Worm (Caenorhabditis elegans): Measurements from ENCODE around the gene F14D7.2.

ce11 chrV:14246761-14247160 is 46.8 kb downstream of the F14D7.2 start, which contains the start of gene K02E11.3:
- TF ChIP-seq fkh-10 (GFP tag; optimal IDR thresholded peaks at IDR 0.05), result no peak
- TF ChIP-seq unc-39 (tag; optimal IDR thresholded peaks at IDR 0.05), result no peak
- TF ChIP-seq jun-1 (tag; optimal IDR thresholded peaks at IDR 0.05), result no peak
